Fruit fly (Drosophila melanogaster): ENCODE data around the gene HDAC11.

DNA sequence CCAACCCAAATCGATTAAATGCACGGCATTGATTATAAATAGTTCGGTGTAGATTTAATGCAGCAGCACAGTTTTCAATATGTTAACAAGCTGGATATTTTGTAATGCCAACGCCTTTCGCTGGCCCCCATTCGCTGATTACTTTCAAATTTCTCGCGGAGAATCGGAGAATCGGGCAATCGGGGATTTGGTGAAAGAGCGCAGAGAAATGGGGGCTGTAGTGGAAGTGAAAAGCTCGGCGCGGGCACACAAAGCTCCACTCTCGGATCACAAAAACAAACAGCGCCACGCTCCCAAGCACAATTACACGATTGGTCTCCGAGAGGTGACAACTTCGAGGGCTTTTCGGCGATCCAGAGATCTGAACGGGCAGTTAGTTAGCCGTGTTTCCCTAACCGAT is 14.4 kb downstream of the HDAC11 start, which contains the start of gene Esp:
- TF ChIP-seq dati (GFP tag; IDR thresholded peaks at IDR 0.05) (no peak), pum (GFP tag; optimal IDR thresholded peaks at IDR 0.05) (no peak), CG3995 (GFP tag; optimal IDR thresholded peaks at IDR 0.05) (no peak), CG11560 (tag; IDR thresholded peaks at IDR 0.05) (no peak)
